Fruit fly (Drosophila melanogaster) whole organism, embryonic: ENCODE results near the gene TFAM.

Experiments
- CG12236 ChIP-seq: fragments of 200-800 bp; sonication (Bioruptor generic); optimal IDR thresholded peaks from 2 replicates; lab custom pipeline; 2016; ENCODE audit warnings: missing biosample characterization, missing genetic modification characterization
- CG13287 ChIP-seq: fragments of 200-800 bp; sonication (Bioruptor generic); IDR thresholded peaks from 2 replicates; pipeline ENCODE4 v1.3.6; 2022; ENCODE audit warnings: missing biosample characterization, missing genetic modification characterization; ENCODE audit not compliant: partially characterized antibody
- CG13775 ChIP-seq: fragments of 200-800 bp; sonication (Bioruptor generic); optimal IDR thresholded peaks from 3 replicates; lab custom pipeline; 2017; ENCODE audit warnings: missing biosample characterization, mild to moderate bottlenecking, missing genetic modification characterization
- CG13894 ChIP-seq: fragments of 200-800 bp; sonication (Bioruptor generic); optimal IDR thresholded peaks from 3 replicates; lab custom pipeline; 2018; ENCODE audit warnings: missing biosample characterization, mild to moderate bottlenecking, missing genetic modification characterization, moderate library complexity
- CG15479 ChIP-seq: fragments of 200-800 bp; sonication (Bioruptor generic); optimal IDR thresholded peaks from 3 replicates; lab custom pipeline; 2019; ENCODE audit warnings: missing biosample characterization, mild to moderate bottlenecking, missing genetic modification characterization, moderate library complexity
- CG17359 ChIP-seq: fragments of 200-800 bp; sonication (Bioruptor generic); optimal IDR thresholded peaks from 3 replicates; lab custom pipeline; 2018; ENCODE audit warnings: missing biosample characterization, mild to moderate bottlenecking, missing genetic modification characterization, moderate library complexity
- CG17568 ChIP-seq: fragments of 200-800 bp; sonication (Bioruptor generic); optimal IDR thresholded peaks from 2 replicates; lab custom pipeline; 2018; ENCODE audit warnings: missing biosample characterization, mild to moderate bottlenecking, missing genetic modification characterization, moderate library complexity
- CG32767 ChIP-seq: fragments of 200-800 bp; sonication (Bioruptor generic); IDR thresholded peaks from 2 replicates; pipeline ENCODE4 v1.3.6; 2022; ENCODE audit warnings: missing biosample characterization, missing genetic modification characterization
- CG9727 ChIP-seq: fragments of 200-800 bp; sonication (Bioruptor generic); optimal IDR thresholded peaks from 3 replicates; lab custom pipeline; 2017; ENCODE audit warnings: missing biosample characterization, mild to moderate bottlenecking, missing genetic modification characterization
- CG9876 ChIP-seq: fragments of 200-800 bp; sonication (Bioruptor generic); optimal IDR thresholded peaks from 2 replicates; lab custom pipeline; 2016; ENCODE audit warnings: missing biosample characterization, missing genetic modification characterization
- Dek ChIP-seq: fragments of 200-800 bp; sonication (Bioruptor generic); optimal IDR thresholded peaks from 3 replicates; lab custom pipeline; 2019; ENCODE audit warnings: missing biosample characterization, mild to moderate bottlenecking, missing genetic modification characterization, moderate library complexity
- Ets65A ChIP-seq: fragments of 200-800 bp; sonication (Bioruptor generic); peaks from one replicate; lab custom pipeline; 2016; ENCODE audit warnings: missing biosample characterization, missing genetic modification characterization
- Hey ChIP-seq: fragments of 200-800 bp; sonication (Bioruptor generic); optimal IDR thresholded peaks from 3 replicates; lab custom pipeline; 2018; ENCODE audit warnings: missing biosample characterization, mild to moderate bottlenecking, missing genetic modification characterization
- Med ChIP-seq: fragments of 200-800 bp; sonication (Bioruptor generic); peaks from one replicate; lab custom pipeline; 2016; ENCODE audit warnings: missing biosample characterization, missing genetic modification characterization, mild to moderate bottlenecking, inconsistent platforms, moderate library complexity
- NfI ChIP-seq: fragments of 200-800 bp; sonication (Bioruptor generic); optimal IDR thresholded peaks from 3 replicates; lab custom pipeline; 2018; ENCODE audit warnings: missing biosample characterization, mild to moderate bottlenecking, missing genetic modification characterization, moderate library complexity
- Sin3A ChIP-seq: fragments of >200 bp; optimal IDR thresholded peaks from 2 replicates; lab custom pipeline; 2018
- Stat92E ChIP-seq, 3 experiments: fragments of >200 bp in 2 of 3; fragments of 200-800 bp in 1 of 3; sonication (Bioruptor generic) in 1 of 3; optimal IDR thresholded peaks; 2 replicates each; lab custom pipeline; 2017 to 2019; ENCODE audit warnings: missing biosample characterization in 3 of 3, missing genetic modification characterization in 3 of 3, mild to moderate bottlenecking in 1 of 3, moderate library complexity in 1 of 3
- abd-A ChIP-seq: fragments of 200-800 bp; sonication (Bioruptor generic); optimal IDR thresholded peaks from 3 replicates; lab custom pipeline; 2019; ENCODE audit warnings: missing biosample characterization, mild to moderate bottlenecking, missing genetic modification characterization, moderate library complexity
- ase ChIP-seq: fragments of 200-800 bp; sonication (Bioruptor generic); IDR thresholded peaks from 3 replicates; pipeline ENCODE4 v1.3.6; 2022; ENCODE audit warnings: missing biosample characterization, missing genetic modification characterization
- cad ChIP-seq: fragments of >200 bp; optimal IDR thresholded peaks from 2 replicates; lab custom pipeline; 2017; ENCODE audit warnings: missing biosample characterization, missing genetic modification characterization
- chinmo ChIP-seq: fragments of 200-800 bp; sonication (Bioruptor generic); IDR thresholded peaks from 4 replicates; pipeline ENCODE4 v1.3.6; 2022; ENCODE audit warnings: missing biosample characterization, missing genetic modification characterization; ENCODE audit not compliant: partially characterized antibody
- dysf ChIP-seq: fragments of 200-800 bp; sonication (Bioruptor generic); IDR thresholded peaks from 3 replicates; pipeline ENCODE4 v1.3.6; 2022; ENCODE audit warnings: missing biosample characterization, missing genetic modification characterization
- exex ChIP-seq: fragments of 200-800 bp; sonication (Bioruptor generic); optimal IDR thresholded peaks from 4 replicates; lab custom pipeline; 2018; ENCODE audit warnings: missing biosample characterization, mild to moderate bottlenecking, missing genetic modification characterization, moderate library complexity
- fd102C ChIP-seq: fragments of 200-800 bp; sonication (Bioruptor generic); optimal IDR thresholded peaks from 2 replicates; lab custom pipeline; 2018; ENCODE audit warnings: missing biosample characterization, mild to moderate bottlenecking, missing genetic modification characterization, moderate library complexity
- grn ChIP-seq: fragments of 200-800 bp; sonication (Bioruptor generic); optimal IDR thresholded peaks from 3 replicates; lab custom pipeline; 2017; ENCODE audit warnings: missing biosample characterization, missing genetic modification characterization
- her ChIP-seq: fragments of 200-800 bp; sonication (Bioruptor generic); optimal IDR thresholded peaks from 2 replicates; lab custom pipeline; 2016; ENCODE audit warnings: missing biosample characterization, missing genetic modification characterization
- inv ChIP-seq: fragments of 200-800 bp; sonication (Bioruptor generic); IDR thresholded peaks from 2 replicates; pipeline ENCODE4 v1.3.6; 2022; ENCODE audit warnings: missing biosample characterization, missing genetic modification characterization; ENCODE audit not compliant: partially characterized antibody
- knrl ChIP-seq: fragments of 200-800 bp; sonication (Bioruptor generic); IDR thresholded peaks from 3 replicates; pipeline ENCODE4 v1.3.6; 2022; ENCODE audit warnings: missing biosample characterization, missing genetic modification characterization; ENCODE audit not compliant: partially characterized antibody
- lov ChIP-seq, 2 experiments: fragments of 200-800 bp in 1 of 2; fragments of >200 bp in 1 of 2; sonication (Bioruptor generic) in 1 of 2; IDR thresholded peaks in 1 of 2; optimal IDR thresholded peaks in 1 of 2; 2 replicates in 1 of 2; 3 replicates in 1 of 2; pipeline versions ENCODE4 v1.3.6 to Lab custom; 2017 to 2022; ENCODE audit warnings: missing biosample characterization in 1 of 2, missing genetic modification characterization in 1 of 2
- oc ChIP-seq: fragments of 200-800 bp; sonication (Bioruptor generic); optimal IDR thresholded peaks from 2 replicates; lab custom pipeline; 2018; ENCODE audit warnings: missing biosample characterization, mild to moderate bottlenecking, missing genetic modification characterization, moderate library complexity
- phol ChIP-seq: fragments of 200-800 bp; sonication (Bioruptor generic); optimal IDR thresholded peaks from 3 replicates; lab custom pipeline; 2018; ENCODE audit warnings: missing biosample characterization, mild to moderate bottlenecking, missing genetic modification characterization, moderate library complexity
- pros ChIP-seq: fragments of 200-800 bp; sonication (Bioruptor generic); optimal IDR thresholded peaks from 3 replicates; lab custom pipeline; 2019; ENCODE audit warnings: missing biosample characterization, mild to moderate bottlenecking, missing genetic modification characterization, moderate library complexity
- sens ChIP-seq: fragments of 200-800 bp; sonication (Bioruptor generic); peaks from one replicate; lab custom pipeline; 2016; ENCODE audit warnings: missing biosample characterization, missing genetic modification characterization
- sr ChIP-seq: fragments of 200-800 bp; sonication (Bioruptor generic); IDR thresholded peaks from 3 replicates; pipeline ENCODE4 v1.3.6; 2022; ENCODE audit warnings: missing biosample characterization, missing genetic modification characterization
- sug ChIP-seq: fragments of 200-800 bp; optimal IDR thresholded peaks from 2 replicates; lab custom pipeline; 2019; ENCODE audit warnings: missing biosample characterization, mild to moderate bottlenecking, missing genetic modification characterization, moderate library complexity
- tll ChIP-seq, 2 experiments: fragments of 200-800 bp in 1 of 2; fragments of >200 bp in 1 of 2; sonication (Bioruptor generic) in 1 of 2; optimal IDR thresholded peaks; 2 replicates each; lab custom pipeline; 2017 to 2019; ENCODE audit warnings: missing biosample characterization in 2 of 2, missing genetic modification characterization in 2 of 2, mild to moderate bottlenecking in 1 of 2, moderate library complexity in 1 of 2
- tna ChIP-seq: fragments of 200-800 bp; sonication (Bioruptor generic); IDR thresholded peaks from 2 replicates; pipeline ENCODE4 v1.3.6; 2022; ENCODE audit warnings: missing biosample characterization, missing genetic modification characterization; ENCODE audit not compliant: partially characterized antibody
- twi ChIP-seq: fragments of 200-800 bp; optimal IDR thresholded peaks from 2 replicates; lab custom pipeline; 2019; ENCODE audit warnings: missing biosample characterization, mild to moderate bottlenecking, missing genetic modification characterization, moderate library complexity
- vvl ChIP-seq: fragments of 200-800 bp; sonication (Bioruptor generic); IDR thresholded peaks from 2 replicates; pipeline ENCODE4 v1.3.6; 2022; ENCODE audit warnings: missing biosample characterization, missing genetic modification characterization
- zfh2 ChIP-seq: fragments of 200-800 bp; sonication (Bioruptor generic); optimal IDR thresholded peaks from 2 replicates; lab custom pipeline; 2016; ENCODE audit warnings: missing biosample characterization, missing genetic modification characterization

TFAM gene

dm6 chr3R:20602599-20602998, 25.8 kb upstream of the TFAM start:
- TF ChIP-seq sug (peak; percentile 24), zfh2 (no peak), exex (tag; lab: Kevin White, UChicago) (peak; percentile 92), Hey (tag; lab: Kevin White, UChicago) (peak; percentile 30), grn (GFP tag; lab: Kevin White, UChicago) (peak; percentile 40)
- TF ChIP-seq, all 482 proteins: peak for 4

- no peak for TF ChIP-seq CG13775
- TF ChIP-seq lov (optimal IDR thresholded peaks at IDR 0.05; lab: Kevin White, UChicago), result no peak
- TF ChIP-seq lov (GFP tag; IDR thresholded peaks at IDR 0.05; lab: Robert Waterston, UW), result no peak
- peak; percentile 32 for TF ChIP-seq abd-A (tag; lab: Kevin White, UChicago)
- peak; percentile 51 for TF ChIP-seq Med (GFP tag; lab: Kevin White, UChicago)
These were observed 23.3 kb upstream of the TFAM start for dm6 chr3R:20600109-20600508.

dm6 chr3R:20597407-20598325, 20.9 kb upstream of the TFAM start:
- TF ChIP-seq CG9727 (GFP tag; lab: Kevin White, UChicago) (no peak), tna (GFP tag; lab: Robert Waterston, UW) (no peak), oc (tag; lab: Kevin White, UChicago) (peak; percentile 89), CG12236 (no peak), CG32767 (GFP tag; lab: Robert Waterston, UW) (peak; percentile 60), CG13894 (tag; lab: Kevin White, UChicago) (peak; percentile 79), dysf (GFP tag; lab: Robert Waterston, UW) (0 out of 3 replicates have a peak, but pooled peaks have one; percentile 13), lov (optimal IDR thresholded peaks at IDR 0.05; lab: Kevin White, UChicago) (no peak), lov (GFP tag; IDR thresholded peaks at IDR 0.05; lab: Robert Waterston, UW) (0 out of 3 replicates have a peak, but pooled peaks have one; percentile 30), Ets65A (GFP tag; lab: Kevin White, UChicago) (peak; percentile 77), tll (GFP tag; optimal IDR thresholded peaks at IDR 0.05; lab: Kevin White, UChicago) (peak in 1 of 2 experiments; percentile 52), CG15479 (GFP tag; lab: Kevin White, UChicago) (peak; percentile 18), Med (GFP tag; lab: Kevin White, UChicago) (peak; percentile 64)
- TF ChIP-seq, all 482 proteins: peak for 9

dm6 chr3R:20596337-20596962, 19.6 kb upstream of the TFAM start:
- TF ChIP-seq cad, result peak; percentile 24
- peak; percentile 48 for TF ChIP-seq pros
- no peak for TF ChIP-seq chinmo (GFP tag; lab: Robert Waterston, UW)
- TF ChIP-seq CG17359 (tag; lab: Kevin White, UChicago), result no peak
- no peak for TF ChIP-seq her (GFP tag; lab: Kevin White, UChicago)
- no peak for TF ChIP-seq NfI (GFP tag; lab: Kevin White, UChicago)
- TF ChIP-seq CG13287, result no peak
- TF ChIP-seq fd102C (GFP tag; lab: Kevin White, UChicago), result no peak
- TF ChIP-seq CG17568, result no peak
- TF ChIP-seq sr (GFP tag; lab: Robert Waterston, UW), result no peak
- TF ChIP-seq oc (tag; lab: Kevin White, UChicago), result no peak
- TF ChIP-seq knrl, result no peak
- TF ChIP-seq ase (GFP tag; lab: Robert Waterston, UW), result no peak
- peak; percentile 64 for TF ChIP-seq sens (GFP tag; lab: Kevin White, UChicago)
- peak; percentile 17 for TF ChIP-seq CG13894 (tag; lab: Kevin White, UChicago)
- TF ChIP-seq Dek (tag; lab: Kevin White, UChicago), result no peak
- no peak for TF ChIP-seq CG9876 (GFP tag; lab: Kevin White, UChicago)
- TF ChIP-seq Sin3A, result no peak
- TF ChIP-seq vvl (GFP tag; lab: Robert Waterston, UW), result peak; percentile 61; the same call in 1 of the 2 replicates
- TF ChIP-seq Stat92E (GFP tag; optimal IDR thresholded peaks at IDR 0.05; lab: Kevin White, UChicago), result peak in 1 of 3 experiments; percentile 61
- TF ChIP-seq phol, result peak; percentile 6
- TF ChIP-seq twi (tag; lab: Kevin White, UChicago), result peak; percentile 54
- TF ChIP-seq inv (GFP tag; lab: Robert Waterston, UW), result no peak
